Worm (Caenorhabditis elegans) whole organism, L1 larva: ENCODE measurements around the gene ttr-59.

Source experiments
- fos-1 ChIP-seq: fragments of 150-350 bp; optimal IDR thresholded peaks from 2 replicates; lab custom pipeline; 2014; ENCODE audit warnings: missing biosample characterization, missing genetic modification characterization
- hlh-17 ChIP-seq: fragments of 200-800 bp; sonication (Bioruptor generic); optimal IDR thresholded peaks from 2 replicates; lab custom pipeline; 2018; ENCODE audit warnings: missing genetic modification characterization, mild to moderate bottlenecking, missing compliant biosample characterization, moderate library complexity, borderline replicate concordance
- jun-1 ChIP-seq: fragments of 150-350 bp; optimal IDR thresholded peaks from 2 replicates; lab custom pipeline; 2014; ENCODE audit warnings: missing biosample characterization, missing genetic modification reagents, missing genetic modification characterization
- mdl-1 ChIP-seq, 2 experiments: fragments of 150-350 bp; optimal IDR thresholded peaks; 2 replicates each; lab custom pipeline; 2014 to 2017; ENCODE audit warnings: missing biosample characterization in 2 of 2, missing genetic modification characterization in 2 of 2, inconsistent platforms in 1 of 2
- nhr-11 ChIP-seq: fragments of 150-350 bp; optimal IDR thresholded peaks from 2 replicates; lab custom pipeline; 2014; ENCODE audit warnings: missing biosample characterization, missing genetic modification characterization
- unc-62 ChIP-seq: fragments of 150-350 bp; optimal IDR thresholded peaks from 2 replicates; lab custom pipeline; 2014; ENCODE audit warnings: missing biosample characterization, missing genetic modification reagents, missing genetic modification characterization
- unc-98 ChIP-seq: fragments of 200-800 bp; sonication (Bioruptor generic); IDR thresholded peaks from 2 replicates; pipeline ENCODE4 v1.3.6; 2022; ENCODE audit warnings: missing genetic modification characterization, missing compliant biosample characterization
- zag-1 ChIP-seq: fragments of 150-350 bp; optimal IDR thresholded peaks from 2 replicates; lab custom pipeline; 2014; ENCODE audit warnings: missing biosample characterization, missing genetic modification characterization

- TF ChIP-seq jun-1 (no peak), unc-62 (GFP tag; lab: Kevin White, UChicago) (no peak), hlh-17 (GFP tag; lab: Kevin White, UChicago) (no peak), nhr-11 (no peak), fos-1 (tag; lab: Kevin White, UChicago) (no peak), zag-1 (tag; lab: Kevin White, UChicago) (no peak), mdl-1 (tag; optimal IDR thresholded peaks at IDR 0.05; lab: Kevin White, UChicago) (no peak), unc-98 (no peak)
These were observed 49.0 kb downstream of the ttr-59 start for ce11 chrX:7378608-7379007.
